5 worm cellular contexts compared by ENCODE assay signal in the genomic region with DNA sequence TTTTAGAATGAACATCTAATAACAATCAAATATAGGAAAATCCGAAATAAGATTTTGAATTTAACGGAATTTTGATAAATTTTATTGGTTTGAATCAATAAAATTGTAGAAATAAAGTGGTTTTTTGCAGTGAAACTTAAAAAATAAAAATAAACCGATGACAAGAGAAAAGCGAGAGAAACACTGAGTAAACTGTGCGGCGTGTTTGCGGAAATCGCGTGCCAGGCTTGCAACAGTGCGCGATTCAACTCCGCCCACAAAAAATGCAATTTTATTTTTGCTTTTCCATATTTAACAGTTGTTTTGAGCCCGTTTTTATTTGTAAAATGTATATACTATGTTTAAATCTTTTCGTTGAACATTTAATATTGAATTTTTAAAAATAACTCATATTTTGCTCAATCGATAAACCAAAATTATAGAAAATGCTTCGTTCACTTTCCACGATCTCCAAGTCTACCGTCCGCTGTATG.
A peak's percentile ranks its signal among the peaks of the same experiment; 100 is the strongest.
TF ChIP-seq lines count a peak whose summit lies in the region.

A gene (plus strand): TSS at position 423 of the 473 bp plus-strand sequence.

TF ChIP-seq in whole organism, L1 larva, 84 proteins besides CTCF, POLR2A, EP300 and RAD21 (continues in another document):
- TF ChIP-seq mab-9 (GFP tag; IDR thresholded peaks at IDR 0.05; lab: Robert Waterston, UW) (no peak), C16A3.4 (tag; optimal IDR thresholded peaks at IDR 0.05; lab: Kevin White, UChicago) (peak; percentile 37), isw-1 (GFP tag; IDR thresholded peaks at IDR 0.05; lab: Robert Waterston, UW) (no peak), nhr-237 (tag; optimal IDR thresholded peaks at IDR 0.05; lab: Kevin White, UChicago) (no peak), fos-1 (tag; optimal IDR thresholded peaks at IDR 0.05; lab: Kevin White, UChicago) (no peak), fkh-4 (tag; optimal IDR thresholded peaks at IDR 0.05; lab: Kevin White, UChicago; ENCODE audit: borderline replicate concordance) (no peak), alr-1 (tag; optimal IDR thresholded peaks at IDR 0.05; lab: Kevin White, UChicago; ENCODE audit: borderline replicate concordance) (no peak), fkh-8 (tag; optimal IDR thresholded peaks at IDR 0.05; lab: Kevin White, UChicago) (peak; percentile 18), irx-1 (tag; optimal IDR thresholded peaks at IDR 0.05; lab: Kevin White, UChicago) (peak; percentile 33), ama-1 (optimal IDR thresholded peaks at IDR 0.05; lab: Kevin White, UChicago) (no peak), ztf-4 (tag; optimal IDR thresholded peaks at IDR 0.05; lab: Kevin White, UChicago) (no peak), nhr-28 (tag; optimal IDR thresholded peaks at IDR 0.05; lab: Kevin White, UChicago) (no peak), hlh-17 (GFP tag; optimal IDR thresholded peaks at IDR 0.05; lab: Kevin White, UChicago; ENCODE audit: borderline replicate concordance) (no peak), nhr-12 (tag; optimal IDR thresholded peaks at IDR 0.05; lab: Kevin White, UChicago) (no peak), mdl-1 (tag; optimal IDR thresholded peaks at IDR 0.05; lab: Kevin White, UChicago) (peak in 1 of 2 experiments; percentile 2), unc-62 (GFP tag; optimal IDR thresholded peaks at IDR 0.05; lab: Kevin White, UChicago) (no peak), nhr-19 (GFP tag; conservative IDR thresholded peaks at IDR 0.05; lab: Robert Waterston, UW) (peak; percentile 59)

TF ChIP-seq in whole organism, L3 larva, 47 proteins besides CTCF, POLR2A, EP300 and RAD21 (continues in another document):
- TF ChIP-seq nhr-23 (tag; optimal IDR thresholded peaks at IDR 0.05; lab: Kevin White, UChicago) (peak; percentile 47), mdl-1 (tag; optimal IDR thresholded peaks at IDR 0.05; lab: Kevin White, UChicago) (no peak), sea-2 (GFP tag; optimal IDR thresholded peaks at IDR 0.05; lab: Kevin White, UChicago) (no peak), ztf-4 (tag; optimal IDR thresholded peaks at IDR 0.05; lab: Kevin White, UChicago) (no peak), lin-39 (tag; optimal IDR thresholded peaks at IDR 0.05; lab: Kevin White, UChicago) (no peak), ceh-16 (tag; optimal IDR thresholded peaks at IDR 0.05; lab: Kevin White, UChicago) (no peak), skn-1 (tag; optimal IDR thresholded peaks at IDR 0.05; lab: Kevin White, UChicago) (peak; percentile 42), nhr-77 (tag; optimal IDR thresholded peaks at IDR 0.05; lab: Kevin White, UChicago) (no peak), hmg-11 (tag; optimal IDR thresholded peaks at IDR 0.05; lab: Kevin White, UChicago) (peak; percentile 86), ama-1 (optimal IDR thresholded peaks at IDR 0.05; lab: Kevin White, UChicago) (no peak), daf-12 (tag; optimal IDR thresholded peaks at IDR 0.05; lab: Kevin White, UChicago) (no peak), aly-2 (tag; optimal IDR thresholded peaks at IDR 0.05; lab: Kevin White, UChicago) (no peak), nhr-11 (tag; optimal IDR thresholded peaks at IDR 0.05; lab: Kevin White, UChicago) (no peak), ceh-82 (tag; optimal IDR thresholded peaks at IDR 0.05; lab: Kevin White, UChicago) (no peak), nhr-76 (tag; optimal IDR thresholded peaks at IDR 0.05; lab: Kevin White, UChicago) (no peak), pha-4 (tag; optimal IDR thresholded peaks at IDR 0.05; lab: Kevin White, UChicago) (peak; percentile 57), nfya-1 (tag; optimal IDR thresholded peaks at IDR 0.05; lab: Kevin White, UChicago; ENCODE audit: insufficient read depth) (peak; percentile 59), unc-39 (tag; optimal IDR thresholded peaks at IDR 0.05; lab: Kevin White, UChicago) (no peak)

TF ChIP-seq in whole organism, early embryonic, 17 proteins besides CTCF, POLR2A, EP300 and RAD21:
- peak; percentile 45 for TF ChIP-seq tra-4 (tag; optimal IDR thresholded peaks at IDR 0.05; lab: Kevin White, UChicago)
- peak; percentile 67; the same call in 1 of the 2 replicates for TF ChIP-seq tbx-11 (GFP tag; IDR thresholded peaks at IDR 0.05; lab: Robert Waterston, UW)
- TF ChIP-seq hmg-4 (GFP tag; optimal IDR thresholded peaks at IDR 0.05; lab: Kevin White, UChicago), result peak; percentile 84
- peak; percentile 32 for TF ChIP-seq B0310.2 (tag; optimal IDR thresholded peaks at IDR 0.05; lab: Kevin White, UChicago)
- TF ChIP-seq ama-1 (optimal IDR thresholded peaks at IDR 0.05; lab: Kevin White, UChicago), result no peak
- TF ChIP-seq tbx-37 (GFP tag; conservative IDR thresholded peaks at IDR 0.05; lab: Robert Waterston, UW), result 0 out of 2 replicates have a peak, but pooled peaks have one; percentile 57
- TF ChIP-seq aly-1 (tag; optimal IDR thresholded peaks at IDR 0.05; lab: Kevin White, UChicago), result peak; percentile 25
- peak; percentile 79 for TF ChIP-seq flt-1 (GFP tag; IDR thresholded peaks at IDR 0.05; lab: Robert Waterston, UW)
- TF ChIP-seq pes-1 (GFP tag; IDR thresholded peaks at IDR 0.05; lab: Robert Waterston, UW), result peak; percentile 86
- peak; percentile 52 for TF ChIP-seq hnd-1 (tag; optimal IDR thresholded peaks at IDR 0.05; lab: Kevin White, UChicago)
- peak; percentile 54 for TF ChIP-seq hmbx-1 (tag; optimal IDR thresholded peaks at IDR 0.05; lab: Kevin White, UChicago)
- peak; percentile 50 for TF ChIP-seq ceh-36 (tag; optimal IDR thresholded peaks at IDR 0.05; lab: Kevin White, UChicago)
- TF ChIP-seq ets-7 (tag; optimal IDR thresholded peaks at IDR 0.05; lab: Kevin White, UChicago), result peak; percentile 65
- TF ChIP-seq sea-1 (GFP tag; conservative IDR thresholded peaks at IDR 0.05; lab: Robert Waterston, UW), result peak; percentile 75
- TF ChIP-seq ceh-13 (GFP tag; optimal IDR thresholded peaks at IDR 0.05; lab: Kevin White, UChicago), result peak; percentile 61
- peak; percentile 79 for TF ChIP-seq scrt-1 (GFP tag; IDR thresholded peaks at IDR 0.05; lab: Robert Waterston, UW)
- TF ChIP-seq F13C5.2 (tag; optimal IDR thresholded peaks at IDR 0.05; lab: Kevin White, UChicago), result peak; percentile 92

TF ChIP-seq in whole organism, midembryonic, 9 proteins besides CTCF, POLR2A, EP300 and RAD21:
- TF ChIP-seq klf-2 (GFP tag; conservative IDR thresholded peaks at IDR 0.05; lab: Robert Waterston, UW), result peak; percentile 76
- TF ChIP-seq ref-1 (GFP tag; conservative IDR thresholded peaks at IDR 0.05; lab: Robert Waterston, UW), result no peak
- TF ChIP-seq med-1 (GFP tag; optimal IDR thresholded peaks at IDR 0.05; lab: Kevin White, UChicago; ENCODE audit: insufficient read depth), result peak; percentile 94
- TF ChIP-seq ztf-23 (GFP tag; IDR thresholded peaks at IDR 0.05; lab: Robert Waterston, UW), result peak; percentile 88
- TF ChIP-seq ztf-29 (GFP tag; IDR thresholded peaks at IDR 0.05; lab: Robert Waterston, UW), result peak; percentile 75
- TF ChIP-seq cog-1 (tag; optimal IDR thresholded peaks at IDR 0.05; lab: Kevin White, UChicago), result peak; percentile 71
- peak; percentile 90 for TF ChIP-seq flt-1 (GFP tag; IDR thresholded peaks at IDR 0.05; lab: Robert Waterston, UW)
- peak; percentile 71 for TF ChIP-seq T22C8.4 (GFP tag; IDR thresholded peaks at IDR 0.05; lab: Robert Waterston, UW)
- peak; percentile 87 for TF ChIP-seq tab-1 (GFP tag; IDR thresholded peaks at IDR 0.05; lab: Robert Waterston, UW)

TF ChIP-seq in whole organism, young adult, 124 proteins besides CTCF, POLR2A, EP300 and RAD21 (continues in another document):
- TF ChIP-seq Y79H2A.3 (GFP tag; conservative IDR thresholded peaks at IDR 0.05; lab: Robert Waterston, UW), result no peak
- TF ChIP-seq F33H1.4 (GFP tag; IDR thresholded peaks at IDR 0.05; lab: Robert Waterston, UW), result peak; percentile 56
- TF ChIP-seq die-1 (tag; optimal IDR thresholded peaks at IDR 0.05; lab: Kevin White, UChicago), result no peak
- no peak for TF ChIP-seq ceh-27 (GFP tag; optimal IDR thresholded peaks at IDR 0.05; lab: Kevin White, UChicago)
- peak in 1 of 2 experiments; percentile 13 for TF ChIP-seq let-607 (tag; optimal IDR thresholded peaks at IDR 0.05; lab: Kevin White, UChicago)
- no peak for TF ChIP-seq bed-1 (GFP tag; IDR thresholded peaks at IDR 0.05; lab: Robert Waterston, UW)
- TF ChIP-seq cebp-1 (GFP tag; IDR thresholded peaks at IDR 0.05; lab: Robert Waterston, UW), result no peak
- TF ChIP-seq cebp-1 (tag; optimal IDR thresholded peaks at IDR 0.05; lab: Kevin White, UChicago), result peak; percentile 62
- TF ChIP-seq snpc-1.3 (tag; optimal IDR thresholded peaks at IDR 0.05; lab: Kevin White, UChicago; ENCODE audit: insufficient read depth), result peak; percentile 84
- TF ChIP-seq D2030.7 (GFP tag; IDR thresholded peaks at IDR 0.05; lab: Robert Waterston, UW), result 0 out of 2 replicates have a peak, but pooled peaks have one; percentile 17
- peak; percentile 27 for TF ChIP-seq nhr-80 (tag; optimal IDR thresholded peaks at IDR 0.05; lab: Kevin White, UChicago)
- TF ChIP-seq attf-5 (GFP tag; optimal IDR thresholded peaks at IDR 0.05; lab: Kevin White, UChicago), result peak; percentile 37
- TF ChIP-seq pbrm-1 (GFP tag; IDR thresholded peaks at IDR 0.05; lab: Robert Waterston, UW), result peak; percentile 29; the same call in 1 of the 2 replicates
- peak; percentile 60; the same call in 1 of the 2 replicates for TF ChIP-seq madf-6 (GFP tag; IDR thresholded peaks at IDR 0.05; lab: Robert Waterston, UW)
- peak; percentile 54 for TF ChIP-seq mcd-1 (GFP tag; IDR thresholded peaks at IDR 0.05; lab: Robert Waterston, UW)
- peak; percentile 3 for TF ChIP-seq snpc-4 (GFP tag; optimal IDR thresholded peaks at IDR 0.05; lab: Kevin White, UChicago)
- TF ChIP-seq snpc-4 (tag; optimal IDR thresholded peaks at IDR 0.05; lab: Kevin White, UChicago), result peak in 2 of 4 experiments; percentile 33 to 53
- no peak for TF ChIP-seq F57A8.1 (GFP tag; optimal IDR thresholded peaks at IDR 0.05; lab: Kevin White, UChicago)
- TF ChIP-seq tbp1 (GFP tag; optimal IDR thresholded peaks at IDR 0.05; lab: Kevin White, UChicago), result peak; percentile 30
- peak; percentile 44 for TF ChIP-seq snpc-3.4 (tag; optimal IDR thresholded peaks at IDR 0.05; lab: Kevin White, UChicago)
- TF ChIP-seq ztf-6 (GFP tag; IDR thresholded peaks at IDR 0.05; lab: Robert Waterston, UW), result no peak
- peak; percentile 9 for TF ChIP-seq F49E8.2 (tag; optimal IDR thresholded peaks at IDR 0.05; lab: Kevin White, UChicago; ENCODE audit: insufficient read depth)
- TF ChIP-seq lsl-1 (GFP tag; optimal IDR thresholded peaks at IDR 0.05; lab: Kevin White, UChicago), result peak; percentile 55
- TF ChIP-seq Y56A3A.18 (GFP tag; IDR thresholded peaks at IDR 0.05; lab: Robert Waterston, UW), result no peak
- no peak for TF ChIP-seq sea-2 (GFP tag; IDR thresholded peaks at IDR 0.05; lab: Robert Waterston, UW)
- peak; percentile 61 for TF ChIP-seq ztf-18 (tag; optimal IDR thresholded peaks at IDR 0.05; lab: Kevin White, UChicago)
- peak in 1 of 3 experiments; percentile 15 for TF ChIP-seq lin-35 (GFP tag; optimal IDR thresholded peaks at IDR 0.05; lab: Kevin White, UChicago)
- TF ChIP-seq F23B12.7 (tag; optimal IDR thresholded peaks at IDR 0.05; lab: Kevin White, UChicago; ENCODE audit: insufficient read depth), result peak; percentile 36
- TF ChIP-seq dox-1 (GFP tag; IDR thresholded peaks at IDR 0.05; lab: Robert Waterston, UW), result peak; percentile 61
- TF ChIP-seq dpff-1 (tag; optimal IDR thresholded peaks at IDR 0.05; lab: Kevin White, UChicago), result no peak
- no peak for TF ChIP-seq nhr-90 (tag; optimal IDR thresholded peaks at IDR 0.05; lab: Kevin White, UChicago)
